Worm (Caenorhabditis elegans) whole organism, L2 larva: Measurements from ENCODE around the gene srh-34.

Experiments
- F13H6.1 ChIP-seq: sonication (generic microtip); optimal IDR thresholded peaks from 2 replicates; lab custom pipeline; 2016; ENCODE audit warnings: missing genetic modification characterization, missing compliant biosample characterization
- alr-1 ChIP-seq: fragments of 150-350 bp; optimal IDR thresholded peaks from 2 replicates; lab custom pipeline; 2014; ENCODE audit warnings: missing biosample characterization, missing genetic modification characterization
- aly-2 ChIP-seq: fragments of 150-350 bp; optimal IDR thresholded peaks from 2 replicates; lab custom pipeline; 2014; ENCODE audit warnings: missing biosample characterization, missing genetic modification characterization
- blmp-1 ChIP-seq: sonication (generic microtip); optimal IDR thresholded peaks from 2 replicates; lab custom pipeline; 2017; ENCODE audit warnings: missing genetic modification characterization, mild to moderate bottlenecking, missing compliant biosample characterization, antibody characterized with exemption, moderate library complexity; ENCODE audit not compliant: insufficient read depth
- crh-2 ChIP-seq: sonication (generic microtip); optimal IDR thresholded peaks from 2 replicates; lab custom pipeline; 2017; ENCODE audit warnings: missing biosample characterization, missing genetic modification characterization
- egl-27 ChIP-seq: sonication (generic microtip); optimal IDR thresholded peaks from 3 replicates; lab custom pipeline; 2017; ENCODE audit warnings: missing biosample characterization, missing genetic modification reagents, missing genetic modification characterization
- elt-1 ChIP-seq: fragments of 150-350 bp; optimal IDR thresholded peaks from 2 replicates; lab custom pipeline; 2014; ENCODE audit warnings: missing biosample characterization, missing genetic modification characterization
- elt-3 ChIP-seq: sonication (generic microtip); optimal IDR thresholded peaks from 2 replicates; lab custom pipeline; 2017; ENCODE audit warnings: missing biosample characterization, missing genetic modification characterization
- fos-1 ChIP-seq: fragments of 150-350 bp; optimal IDR thresholded peaks from 2 replicates; lab custom pipeline; 2014; ENCODE audit warnings: missing biosample characterization, missing genetic modification characterization
- gmeb-1 ChIP-seq: fragments of 150-350 bp; optimal IDR thresholded peaks from 2 replicates; lab custom pipeline; 2014; ENCODE audit warnings: missing biosample characterization, missing genetic modification characterization
- lin-13 ChIP-seq: fragments of 150-350 bp; optimal IDR thresholded peaks from 2 replicates; lab custom pipeline; 2014; ENCODE audit warnings: missing biosample characterization, missing genetic modification reagents, missing genetic modification characterization
- mab-5 ChIP-seq: fragments of 150-350 bp; optimal IDR thresholded peaks from 2 replicates; lab custom pipeline; 2014; ENCODE audit warnings: missing biosample characterization, missing genetic modification characterization
- nhr-10 ChIP-seq: sonication (generic microtip); optimal IDR thresholded peaks from 2 replicates; lab custom pipeline; 2017; ENCODE audit warnings: missing biosample characterization, missing genetic modification characterization
- nhr-11 ChIP-seq: fragments of 150-350 bp; optimal IDR thresholded peaks from 2 replicates; lab custom pipeline; 2014; ENCODE audit warnings: missing biosample characterization, missing genetic modification characterization
- nhr-12 ChIP-seq: fragments of 150-350 bp; optimal IDR thresholded peaks from 2 replicates; lab custom pipeline; 2014; ENCODE audit warnings: missing biosample characterization, missing genetic modification characterization
- nhr-129 ChIP-seq: fragments of 150-350 bp; optimal IDR thresholded peaks from 2 replicates; lab custom pipeline; 2014; ENCODE audit warnings: missing biosample characterization, missing genetic modification characterization
- nhr-21 ChIP-seq: fragments of 150-350 bp; optimal IDR thresholded peaks from 2 replicates; lab custom pipeline; 2014; ENCODE audit warnings: missing biosample characterization, missing genetic modification characterization
- nhr-23 ChIP-seq: fragments of 150-350 bp; optimal IDR thresholded peaks from 2 replicates; lab custom pipeline; 2014; ENCODE audit warnings: missing biosample characterization, missing genetic modification reagents, missing genetic modification characterization
- nhr-237 ChIP-seq: fragments of 150-350 bp; optimal IDR thresholded peaks from 2 replicates; lab custom pipeline; 2014; ENCODE audit warnings: missing biosample characterization, missing genetic modification characterization
- nhr-25 ChIP-seq: fragments of 150-350 bp; sonication (generic microtip); optimal IDR thresholded peaks from 3 replicates; lab custom pipeline; 2014; ENCODE audit warnings: missing biosample characterization, missing genetic modification characterization
- nhr-6 ChIP-seq: fragments of 150-350 bp; optimal IDR thresholded peaks from 2 replicates; lab custom pipeline; 2014; ENCODE audit warnings: missing biosample characterization, missing genetic modification characterization
- nhr-77 ChIP-seq: fragments of 150-350 bp; optimal IDR thresholded peaks from 2 replicates; lab custom pipeline; 2014; ENCODE audit warnings: missing biosample characterization, missing genetic modification characterization
- peb-1 ChIP-seq: fragments of 150-350 bp; optimal IDR thresholded peaks from 2 replicates; lab custom pipeline; 2014; ENCODE audit warnings: missing biosample characterization, missing genetic modification characterization
- sem-4 ChIP-seq: fragments of 150-350 bp; optimal IDR thresholded peaks from 2 replicates; lab custom pipeline; 2014; ENCODE audit warnings: missing biosample characterization, missing genetic modification reagents, missing genetic modification characterization
- skn-1 ChIP-seq: sonication (generic microtip); optimal IDR thresholded peaks from 2 replicates; lab custom pipeline; 2017; ENCODE audit warnings: missing biosample characterization, missing genetic modification characterization
- sma-3 ChIP-seq: sonication (generic microtip); optimal IDR thresholded peaks from 2 replicates; lab custom pipeline; 2016; ENCODE audit warnings: missing genetic modification reagents, missing genetic modification characterization, missing compliant biosample characterization
- sma-9 ChIP-seq, 2 experiments: fragments of 150-350 bp in 1 of 2; sonication (generic microtip) in 1 of 2; optimal IDR thresholded peaks; 2 replicates each; lab custom pipeline; 2014 to 2016; ENCODE audit warnings: missing genetic modification characterization in 2 of 2, mild to moderate bottlenecking in 1 of 2, missing biosample characterization in 1 of 2, missing compliant biosample characterization in 1 of 2, missing genetic modification reagents in 1 of 2, moderate library complexity in 1 of 2
- unc-55 ChIP-seq: fragments of 150-350 bp; sonication (generic microtip); optimal IDR thresholded peaks from 3 replicates; lab custom pipeline; 2014; ENCODE audit warnings: missing biosample characterization, missing genetic modification reagents, missing genetic modification characterization
- unc-62 ChIP-seq: fragments of 150-350 bp; optimal IDR thresholded peaks from 2 replicates; lab custom pipeline; 2014; ENCODE audit warnings: missing biosample characterization, missing genetic modification reagents, missing genetic modification characterization
- zag-1 ChIP-seq: fragments of 150-350 bp; optimal IDR thresholded peaks from 2 replicates; lab custom pipeline; 2014; ENCODE audit warnings: missing biosample characterization, missing genetic modification characterization
- ztf-4 ChIP-seq: fragments of 150-350 bp; optimal IDR thresholded peaks from 2 replicates; lab custom pipeline; 2014; ENCODE audit warnings: missing biosample characterization, missing genetic modification characterization

The srh-34 gene

DNA sequence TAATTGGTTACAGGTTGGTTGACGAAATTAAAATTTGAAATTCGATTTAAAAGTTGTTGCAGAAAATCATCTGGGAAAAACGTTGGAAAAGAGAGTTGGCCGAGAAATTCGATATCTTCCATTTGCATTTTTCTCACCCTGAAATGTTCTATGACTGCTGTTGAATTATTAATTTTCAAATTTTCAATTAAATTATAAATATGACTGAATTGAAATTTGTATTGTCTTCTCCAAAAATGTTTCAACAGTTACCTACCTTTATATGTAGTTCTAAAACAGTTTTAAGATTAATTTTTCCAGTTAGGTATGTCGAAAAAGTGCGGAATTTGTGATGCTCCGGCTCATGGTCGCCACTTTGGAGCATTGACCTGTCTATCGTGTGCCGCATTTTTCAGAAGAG lies 40.2 kb upstream of the srh-34 start, which contains the start of gene nhr-211:
Gene nhr-211, plus strand, starts transcription at position 301 of the 400 bp plus-strand sequence.
- TF ChIP-seq skn-1 (tag; lab: Kevin White, UChicago): no peak
- no peak for TF ChIP-seq nhr-6 (tag; lab: Kevin White, UChicago)
- TF ChIP-seq nhr-77 (tag; lab: Kevin White, UChicago): no peak
- TF ChIP-seq F13H6.1 (tag; lab: Kevin White, UChicago): no peak
- TF ChIP-seq sma-9 (GFP tag; optimal IDR thresholded peaks at IDR 0.05; lab: Kevin White, UChicago): no peak
- no peak for TF ChIP-seq sma-9 (tag; optimal IDR thresholded peaks at IDR 0.05; lab: Kevin White, UChicago)
- no peak for TF ChIP-seq nhr-11
- no peak for TF ChIP-seq crh-2 (tag; lab: Kevin White, UChicago)
- no peak for TF ChIP-seq gmeb-1 (tag; lab: Kevin White, UChicago)
- no peak for TF ChIP-seq nhr-129 (tag; lab: Kevin White, UChicago)
- TF ChIP-seq unc-62 (GFP tag; lab: Kevin White, UChicago): no peak
- no peak for TF ChIP-seq unc-55
- TF ChIP-seq nhr-12 (tag; lab: Kevin White, UChicago): no peak
- TF ChIP-seq elt-3 (tag; lab: Kevin White, UChicago): no peak
- no peak for TF ChIP-seq nhr-237
- TF ChIP-seq sem-4: no peak
- TF ChIP-seq, all 48 proteins: peak for 0

DNA sequence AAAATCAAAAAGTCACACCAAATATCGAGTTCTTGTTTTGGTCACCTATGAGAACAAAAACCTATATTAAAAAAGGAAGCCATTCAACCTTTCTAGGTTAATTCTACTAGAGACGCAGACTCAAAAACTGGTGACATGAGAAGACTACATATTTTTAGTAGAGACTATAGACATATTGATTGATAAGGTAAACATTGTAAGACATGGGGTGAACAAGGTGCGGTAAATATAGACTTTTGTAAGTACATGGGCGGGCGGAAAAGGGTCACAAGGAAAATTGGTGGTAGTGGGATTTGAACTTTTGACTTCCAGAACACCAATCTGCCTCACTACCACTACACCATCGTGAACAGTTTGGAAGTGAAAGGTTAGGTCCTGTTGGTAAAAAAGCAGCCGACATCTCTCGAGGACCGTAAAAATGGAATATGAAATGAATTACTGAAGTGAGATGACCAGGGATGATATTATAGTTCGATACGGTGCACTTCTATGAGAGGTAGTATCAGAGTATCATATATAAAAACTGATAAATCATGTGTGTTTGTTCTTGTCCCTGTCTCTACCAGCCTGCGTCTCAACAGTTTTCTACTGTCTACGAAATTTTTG lies 37.9 kb upstream of the srh-34 start, which contains the start of gene nhr-212:
Gene nhr-212, plus strand, starts transcription at position 573 of the 606 bp plus-strand sequence.
- TF ChIP-seq sma-9 (GFP tag; optimal IDR thresholded peaks at IDR 0.05; lab: Kevin White, UChicago) (peak; percentile 60), sma-9 (tag; optimal IDR thresholded peaks at IDR 0.05; lab: Kevin White, UChicago) (no peak), F13H6.1 (tag; lab: Kevin White, UChicago) (peak; percentile 20), sma-3 (GFP tag; lab: Kevin White, UChicago) (peak; percentile 29), aly-2 (tag; lab: Kevin White, UChicago) (no peak), sem-4 (no peak), nhr-6 (tag; lab: Kevin White, UChicago) (no peak)

DNA sequence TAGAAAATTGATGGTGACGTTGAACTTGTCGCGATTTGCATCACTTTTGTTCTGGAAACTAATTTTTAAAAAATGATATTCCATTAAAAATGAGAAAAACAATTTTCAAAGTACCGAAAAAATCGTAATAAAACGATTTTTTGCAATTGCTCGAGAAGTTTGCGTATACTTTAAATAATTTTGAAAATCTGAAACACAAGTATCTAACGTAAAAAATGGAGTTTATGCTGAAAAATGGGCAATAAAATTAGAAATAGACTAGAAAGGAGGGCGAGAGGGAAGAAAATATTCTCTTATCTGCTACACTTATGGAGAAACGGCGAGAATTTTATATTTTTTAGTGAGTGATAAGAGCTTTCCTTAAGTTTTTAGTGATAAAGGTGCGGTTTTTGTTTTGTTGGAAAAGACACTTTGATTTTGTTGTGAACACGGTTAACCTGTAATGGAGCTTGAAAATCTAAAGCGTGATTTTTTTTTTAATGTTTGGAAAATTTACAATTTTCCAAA lies 36.9 kb upstream of the srh-34 start, which contains the start of gene nhr-130:
Gene nhr-130, minus strand, starts transcription at position 51 of the 507 bp plus-strand sequence.
- no peak for TF ChIP-seq nhr-11
- TF ChIP-seq nhr-25: no peak
- TF ChIP-seq sma-9 (GFP tag; optimal IDR thresholded peaks at IDR 0.05; lab: Kevin White, UChicago): peak; percentile 35
- TF ChIP-seq sma-9 (tag; optimal IDR thresholded peaks at IDR 0.05; lab: Kevin White, UChicago): no peak
- peak; percentile 23 for TF ChIP-seq gmeb-1 (tag; lab: Kevin White, UChicago)
- TF ChIP-seq fos-1: peak; percentile 62

DNA sequence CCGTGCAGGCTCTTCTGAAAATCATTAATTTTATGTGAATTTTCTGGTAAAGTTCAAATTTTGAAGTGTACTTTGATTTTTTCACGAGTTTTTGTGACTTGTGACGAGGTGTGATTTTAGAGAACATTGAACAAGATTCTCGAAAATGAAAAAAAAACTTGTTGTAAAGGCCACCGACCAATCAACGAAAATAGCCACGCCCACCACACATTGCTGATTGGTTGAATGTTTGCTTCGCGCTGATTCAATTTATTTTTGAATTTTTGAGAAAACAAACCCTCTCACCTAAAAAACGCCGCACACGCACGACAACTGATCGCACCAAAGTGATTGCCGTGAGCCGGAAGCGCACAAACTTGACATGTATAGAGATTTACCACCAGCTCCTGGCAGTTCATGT lies 36.4 kb upstream of the srh-34 start:
- TF ChIP-seq blmp-1 (no peak), crh-2 (tag; lab: Kevin White, UChicago) (no peak), ztf-4 (tag; lab: Kevin White, UChicago) (no peak), nhr-6 (tag; lab: Kevin White, UChicago) (no peak), egl-27 (tag; lab: Kevin White, UChicago) (no peak), nhr-237 (no peak), sma-3 (GFP tag; lab: Kevin White, UChicago) (no peak), elt-1 (tag; lab: Kevin White, UChicago) (no peak), sem-4 (no peak), nhr-10 (tag; lab: Kevin White, UChicago) (no peak), F13H6.1 (tag; lab: Kevin White, UChicago) (no peak), nhr-21 (tag; lab: Kevin White, UChicago) (no peak), mab-5 (tag; lab: Kevin White, UChicago) (no peak)
- TF ChIP-seq, all 48 proteins: peak for 0

DNA sequence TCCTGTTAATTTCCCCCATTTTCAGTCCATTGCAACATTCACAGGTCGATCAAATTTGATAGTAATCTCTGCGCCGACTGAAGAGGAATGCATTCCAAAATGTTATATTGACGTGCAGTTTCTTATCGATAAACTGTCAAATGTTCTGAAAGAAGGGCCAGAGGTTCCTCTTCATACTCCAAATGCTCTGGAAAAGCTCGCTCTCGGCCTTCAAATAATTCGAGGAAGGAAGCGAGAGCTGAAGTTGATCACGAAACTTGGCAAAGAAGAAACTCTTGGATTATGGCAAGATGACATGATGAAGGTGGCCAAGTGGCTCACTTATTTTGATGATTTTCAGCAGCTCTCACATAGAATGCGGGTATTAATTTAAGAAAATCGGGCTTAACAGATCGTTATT lies 32.6 kb upstream of the srh-34 start:
- TF ChIP-seq blmp-1 (no peak), lin-13 (no peak), nhr-23 (tag; lab: Kevin White, UChicago) (no peak), egl-27 (tag; lab: Kevin White, UChicago) (no peak), nhr-237 (no peak), aly-2 (tag; lab: Kevin White, UChicago) (no peak), sma-3 (GFP tag; lab: Kevin White, UChicago) (no peak), gmeb-1 (tag; lab: Kevin White, UChicago) (no peak), elt-1 (tag; lab: Kevin White, UChicago) (no peak), nhr-6 (tag; lab: Kevin White, UChicago) (no peak), nhr-10 (tag; lab: Kevin White, UChicago) (no peak), nhr-11 (no peak), peb-1 (tag; lab: Kevin White, UChicago) (no peak), zag-1 (no peak), alr-1 (tag; lab: Kevin White, UChicago) (no peak), skn-1 (tag; lab: Kevin White, UChicago) (no peak), nhr-25 (no peak)
- TF ChIP-seq, all 48 proteins: peak for 0
